Fruit fly (Drosophila melanogaster) whole organism, embryonic: Measurements from ENCODE around the gene CG3740.

Experiments used
- B-H1 ChIP-seq: fragments of 200-800 bp; sonication (Bioruptor generic); IDR thresholded peaks from 3 replicates; pipeline ENCODE4 v1.3.6; 2022; ENCODE audit warnings: missing biosample characterization, missing genetic modification characterization
- CG17385 ChIP-seq: fragments of 200-800 bp; sonication (Bioruptor generic); optimal IDR thresholded peaks from 3 replicates; lab custom pipeline; 2018; ENCODE audit warnings: missing biosample characterization, mild to moderate bottlenecking, missing genetic modification characterization
- CG1832 ChIP-seq: fragments of 200-800 bp; sonication (Bioruptor generic); optimal IDR thresholded peaks from 2 replicates; lab custom pipeline; 2017; ENCODE audit warnings: missing biosample characterization, mild to moderate bottlenecking, missing genetic modification characterization, inconsistent platforms
- CG18599 ChIP-seq: fragments of 200-800 bp; sonication (Bioruptor generic); optimal IDR thresholded peaks from 3 replicates; lab custom pipeline; 2017; ENCODE audit warnings: missing biosample characterization, missing genetic modification characterization, mild to moderate bottlenecking, moderate library complexity, missing genetic modification reagents
- CG18764 ChIP-seq: fragments of 200-800 bp; sonication (Bioruptor generic); optimal IDR thresholded peaks from 3 replicates; lab custom pipeline; 2016; ENCODE audit warnings: missing biosample characterization, missing genetic modification characterization
- CG2116 ChIP-seq: fragments of 200-800 bp; sonication (Bioruptor generic); optimal IDR thresholded peaks from 3 replicates; lab custom pipeline; 2018; ENCODE audit warnings: missing biosample characterization, mild to moderate bottlenecking, missing genetic modification characterization
- CG31388 ChIP-seq: fragments of 200-800 bp; sonication (Bioruptor generic); optimal IDR thresholded peaks from 2 replicates; lab custom pipeline; 2016; ENCODE audit warnings: missing biosample characterization, missing genetic modification characterization
- CG3281 ChIP-seq: fragments of 200-800 bp; sonication (Bioruptor generic); optimal IDR thresholded peaks from 3 replicates; lab custom pipeline; 2017; ENCODE audit warnings: missing biosample characterization, mild to moderate bottlenecking, missing genetic modification characterization
- CG3726 ChIP-seq: fragments of 200-800 bp; sonication (Bioruptor generic); IDR thresholded peaks from 3 replicates; pipeline ENCODE4, ENCODE4 v1.3.6; 2022; ENCODE audit warnings: missing biosample characterization, missing genetic modification characterization
- CG43689 ChIP-seq: fragments of 200-800 bp; sonication (Bioruptor generic); IDR thresholded peaks from 2 replicates; pipeline ENCODE4 v1.3.6; 2022; ENCODE audit warnings: missing biosample characterization, missing genetic modification characterization
- CG6175 ChIP-seq: fragments of 200-800 bp; sonication (Bioruptor generic); IDR thresholded peaks from 3 replicates; pipeline ENCODE4 v1.3.6; 2022; ENCODE audit warnings: missing biosample characterization, missing genetic modification characterization
- CG6689 ChIP-seq: fragments of 200-800 bp; sonication (Bioruptor generic); IDR thresholded peaks from 2 replicates; pipeline ENCODE4 v1.3.6; 2022; ENCODE audit warnings: missing biosample characterization, missing genetic modification characterization
- CG6765 ChIP-seq: fragments of 200-800 bp; sonication (Bioruptor generic); optimal IDR thresholded peaks from 3 replicates; lab custom pipeline; 2017; ENCODE audit warnings: missing biosample characterization, mild to moderate bottlenecking, missing genetic modification characterization
- CG7839 ChIP-seq: fragments of 200-800 bp; sonication (Bioruptor generic); optimal IDR thresholded peaks from 3 replicates; lab custom pipeline; 2018; ENCODE audit warnings: missing biosample characterization, mild to moderate bottlenecking, missing genetic modification characterization, moderate library complexity
- CG8388 ChIP-seq: fragments of 200-800 bp; sonication (Bioruptor generic); optimal IDR thresholded peaks from 2 replicates; lab custom pipeline; 2019; ENCODE audit warnings: missing biosample characterization, mild to moderate bottlenecking, missing genetic modification characterization, moderate library complexity
- Deaf1 ChIP-seq: fragments of 200-800 bp; optimal IDR thresholded peaks from 3 replicates; lab custom pipeline; 2019; ENCODE audit warnings: missing biosample characterization, mild to moderate bottlenecking, missing genetic modification characterization, moderate library complexity
- Doc3 ChIP-seq: fragments of 200-800 bp; sonication (Bioruptor generic); IDR thresholded peaks from 3 replicates; pipeline ENCODE4 v1.3.6; 2022; ENCODE audit warnings: missing biosample characterization, missing genetic modification characterization; ENCODE audit not compliant: partially characterized antibody
- E2f2 ChIP-seq: fragments of 200-800 bp; sonication (Bioruptor generic); IDR thresholded peaks from 2 replicates; pipeline ENCODE4 v1.3.6; 2022; ENCODE audit warnings: missing biosample characterization, missing genetic modification characterization
- HLH54F ChIP-seq: fragments of 200-800 bp; sonication (Bioruptor generic); optimal IDR thresholded peaks from 3 replicates; lab custom pipeline; 2016; ENCODE audit warnings: missing biosample characterization, missing genetic modification characterization
- Hr3 ChIP-seq: fragments of 200-800 bp; sonication (Bioruptor generic); optimal IDR thresholded peaks from 3 replicates; lab custom pipeline; 2016; ENCODE audit warnings: missing biosample characterization, missing genetic modification characterization
- Hr78 ChIP-seq, 2 experiments: fragments of 200-800 bp in 1 of 2; fragments of >200 bp in 1 of 2; sonication (Bioruptor generic) in 1 of 2; optimal IDR thresholded peaks; 2 replicates each; lab custom pipeline; 2017 to 2019; ENCODE audit warnings: missing biosample characterization in 2 of 2, missing genetic modification characterization in 2 of 2, mild to moderate bottlenecking in 1 of 2, moderate library complexity in 1 of 2
- Myb ChIP-seq: fragments of 200-800 bp; sonication (Bioruptor generic); optimal IDR thresholded peaks from 2 replicates; lab custom pipeline; 2016; ENCODE audit warnings: missing biosample characterization, missing genetic modification characterization
- Oli ChIP-seq: fragments of 200-800 bp; sonication (Bioruptor generic); optimal IDR thresholded peaks from 2 replicates; lab custom pipeline; 2018; ENCODE audit warnings: missing biosample characterization, mild to moderate bottlenecking, missing genetic modification characterization, moderate library complexity
- Pdp1 ChIP-seq, 2 experiments: fragments of 200-800 bp; sonication (Bioruptor generic); optimal IDR thresholded peaks; 3 replicates each; lab custom pipeline; 2016; ENCODE audit warnings: missing biosample characterization in 2 of 2, missing genetic modification characterization in 2 of 2, mild to moderate bottlenecking in 1 of 2, moderate library complexity in 1 of 2
- Sry-δ ChIP-seq: fragments of 200-800 bp; sonication (Bioruptor generic); optimal IDR thresholded peaks from 2 replicates; lab custom pipeline; 2016; ENCODE audit warnings: missing biosample characterization, missing genetic modification characterization
- Taf1 ChIP-seq: fragments of 200-800 bp; sonication (Bioruptor generic); IDR thresholded peaks from 2 replicates; pipeline ENCODE4 v1.3.6; 2022; ENCODE audit warnings: missing biosample characterization, missing genetic modification characterization
- Trl ChIP-seq, 3 experiments: fragments of >200 bp in 2 of 3; fragments of 200-800 bp in 1 of 3; sonication (Bioruptor generic) in 1 of 3; optimal IDR thresholded peaks; 2 replicates in 1 of 3; 3 replicates in 2 of 3; lab custom pipeline; 2016 to 2017; ENCODE audit warnings: missing biosample characterization in 1 of 3, missing genetic modification characterization in 1 of 3
- Xrp1 ChIP-seq: fragments of 200-800 bp; sonication (Bioruptor generic); IDR thresholded peaks from 2 replicates; pipeline ENCODE4 v1.3.6; 2022; ENCODE audit warnings: missing biosample characterization, missing genetic modification characterization
- ac ChIP-seq: fragments of 200-800 bp; sonication (Bioruptor generic); optimal IDR thresholded peaks from 3 replicates; lab custom pipeline; 2017; ENCODE audit warnings: missing biosample characterization, mild to moderate bottlenecking, missing genetic modification characterization
- cato ChIP-seq: fragments of 200-800 bp; sonication (Bioruptor generic); optimal IDR thresholded peaks from 2 replicates; lab custom pipeline; 2016; ENCODE audit warnings: missing biosample characterization, missing genetic modification characterization, borderline replicate concordance
- chinmo ChIP-seq: fragments of 200-800 bp; sonication (Bioruptor generic); IDR thresholded peaks from 4 replicates; pipeline ENCODE4 v1.3.6; 2022; ENCODE audit warnings: missing biosample characterization, missing genetic modification characterization; ENCODE audit not compliant: partially characterized antibody
- corto ChIP-seq: fragments of 200-800 bp; sonication (Bioruptor generic); optimal IDR thresholded peaks from 2 replicates; lab custom pipeline; 2016; ENCODE audit warnings: missing biosample characterization, mild to moderate bottlenecking, missing genetic modification characterization, moderate library complexity
- ems ChIP-seq: fragments of 200-800 bp; sonication (Bioruptor generic); optimal IDR thresholded peaks from 3 replicates; lab custom pipeline; 2016; ENCODE audit warnings: missing biosample characterization, missing genetic modification characterization
- ftz-f1 ChIP-seq: fragments of 200-800 bp; sonication (Bioruptor generic); optimal IDR thresholded peaks from 2 replicates; lab custom pipeline; 2016; ENCODE audit warnings: missing biosample characterization, missing genetic modification characterization
- gsb ChIP-seq: fragments of 200-800 bp; sonication (Bioruptor generic); IDR thresholded peaks from 2 replicates; pipeline ENCODE4 v1.3.6; 2022; ENCODE audit warnings: missing biosample characterization, missing genetic modification characterization
- ham ChIP-seq: fragments of 200-800 bp; sonication (Bioruptor generic); IDR thresholded peaks from 2 replicates; pipeline ENCODE4 v1.3.6; 2022; ENCODE audit warnings: missing biosample characterization, missing genetic modification characterization
- kni ChIP-seq: fragments of 200-800 bp; sonication (Bioruptor generic); optimal IDR thresholded peaks from 3 replicates; lab custom pipeline; 2017; ENCODE audit warnings: mild to moderate bottlenecking, missing biosample characterization, missing genetic modification reagents, missing genetic modification characterization
- mirr ChIP-seq: fragments of 200-800 bp; sonication (Bioruptor generic); optimal IDR thresholded peaks from 3 replicates; lab custom pipeline; 2018; ENCODE audit warnings: missing biosample characterization, mild to moderate bottlenecking, missing genetic modification characterization
- nau ChIP-seq: fragments of 200-800 bp; sonication (Bioruptor generic); optimal IDR thresholded peaks from 3 replicates; lab custom pipeline; 2017; ENCODE audit warnings: missing biosample characterization, mild to moderate bottlenecking, missing genetic modification characterization, missing genetic modification reagents
- nerfin-2 ChIP-seq: fragments of 200-800 bp; sonication (Bioruptor generic); IDR thresholded peaks from 2 replicates; pipeline ENCODE4 v1.3.6; 2022; ENCODE audit warnings: missing biosample characterization, missing genetic modification characterization; ENCODE audit not compliant: partially characterized antibody
- peb ChIP-seq: fragments of 200-800 bp; sonication (Bioruptor generic); IDR thresholded peaks from 2 replicates; pipeline ENCODE4 v1.3.6; 2022; ENCODE audit warnings: missing biosample characterization, missing genetic modification characterization
- scrt ChIP-seq: fragments of 200-800 bp; sonication (Bioruptor generic); optimal IDR thresholded peaks from 2 replicates; lab custom pipeline; 2018; ENCODE audit warnings: missing biosample characterization, mild to moderate bottlenecking, missing genetic modification characterization, moderate library complexity
- sisA ChIP-seq: fragments of 200-800 bp; sonication (Bioruptor generic); IDR thresholded peaks from 2 replicates; pipeline ENCODE4 v1.3.6; 2022; ENCODE audit warnings: missing biosample characterization, missing genetic modification characterization
- tin ChIP-seq: fragments of 200-800 bp; sonication (Bioruptor generic); optimal IDR thresholded peaks from 3 replicates; lab custom pipeline; 2016; ENCODE audit warnings: missing biosample characterization, missing genetic modification characterization
- trem ChIP-seq: fragments of 200-800 bp; optimal IDR thresholded peaks from 3 replicates; lab custom pipeline; 2019; ENCODE audit warnings: missing biosample characterization, mild to moderate bottlenecking, missing genetic modification characterization, moderate library complexity
- zfh1 ChIP-seq: fragments of 200-800 bp; sonication (Bioruptor generic); IDR thresholded peaks from 3 replicates; pipeline ENCODE4 v1.3.6; 2022; ENCODE audit warnings: missing biosample characterization, missing genetic modification characterization

CG3740 gene

dm6 chrX:1619699-1620309 lies 49.3 kb downstream of the CG3740 start (continued):
- TF ChIP-seq HLH54F (GFP tag; lab: Kevin White, UChicago), result no peak
- TF ChIP-seq Pdp1 (GFP tag; optimal IDR thresholded peaks at IDR 0.05; lab: Kevin White, UChicago), result no peak
- TF ChIP-seq Oli (tag; lab: Kevin White, UChicago), result no peak
- peak; percentile 7 for TF ChIP-seq CG1832 (GFP tag; lab: Kevin White, UChicago)
- no peak for TF ChIP-seq ems
- no peak for TF ChIP-seq Hr78 (GFP tag; optimal IDR thresholded peaks at IDR 0.05; lab: Kevin White, UChicago)
- no peak for TF ChIP-seq sisA (GFP tag; lab: Robert Waterston, UW)
- peak; percentile 62 for TF ChIP-seq ftz-f1
- TF ChIP-seq Taf1 (GFP tag; lab: Robert Waterston, UW), result no peak
- no peak for TF ChIP-seq kni
- TF ChIP-seq Sry-δ (GFP tag; lab: Kevin White, UChicago), result no peak
- TF ChIP-seq chinmo (GFP tag; lab: Robert Waterston, UW), result 0 out of 4 replicates have a peak, but pooled peaks have one; percentile 39
- TF ChIP-seq tin (GFP tag; lab: Kevin White, UChicago), result no peak
- TF ChIP-seq, all 482 proteins: peak for 7

DNA sequence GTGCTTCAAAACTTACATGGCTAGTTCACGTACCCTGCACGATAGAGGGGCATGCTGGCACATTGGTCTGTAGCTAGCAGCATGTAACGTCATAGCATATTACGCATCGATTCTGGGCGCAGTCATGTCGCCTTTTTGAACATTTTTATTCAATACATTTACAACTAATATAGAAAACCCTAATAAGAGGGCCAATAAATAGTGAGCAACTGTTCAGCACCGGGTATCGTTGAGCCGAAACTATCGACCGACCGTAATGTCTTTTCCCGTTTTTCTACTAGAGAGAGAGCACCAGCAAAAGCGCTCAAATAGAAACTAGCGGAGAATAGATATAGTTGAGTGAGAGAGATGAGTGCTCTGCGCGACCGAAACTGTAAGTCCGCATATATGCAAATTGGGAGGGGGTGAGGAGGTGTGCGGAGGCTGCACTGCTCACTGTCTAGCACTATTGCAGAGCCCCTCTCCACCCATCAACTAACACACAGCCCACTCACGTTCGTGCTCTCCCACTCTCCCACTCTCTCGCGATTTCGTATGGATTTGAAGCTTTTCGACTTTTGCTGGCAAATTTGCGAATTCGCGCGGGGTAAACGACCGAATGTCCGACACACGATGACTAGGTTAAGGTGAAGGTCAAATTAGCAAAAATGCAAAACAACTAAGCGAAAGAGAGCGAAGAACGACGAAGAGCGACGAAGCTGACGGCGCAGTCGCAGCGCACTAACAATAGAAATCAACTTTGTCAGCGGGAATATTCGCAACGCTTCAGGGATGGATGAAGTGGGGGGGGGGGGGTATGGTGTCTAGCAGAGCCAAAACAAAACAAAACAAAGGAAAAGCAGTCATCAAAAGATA lies 50.1 kb downstream of the CG3740 start:
- TF ChIP-seq B-H1 (GFP tag; lab: Robert Waterston, UW) (peak; percentile 78), CG6175 (GFP tag; lab: Robert Waterston, UW) (peak; percentile 57; the same call in 1 of the 3 replicates), CG7839 (tag; lab: Kevin White, UChicago) (peak; percentile 88), peb (peak; percentile 74), CG2116 (GFP tag; lab: Kevin White, UChicago) (peak; percentile 23), E2f2 (GFP tag; lab: Robert Waterston, UW) (peak; percentile 67), CG8388 (GFP tag; lab: Kevin White, UChicago) (peak; percentile 60), scrt (peak; percentile 65), CG43689 (GFP tag; lab: Robert Waterston, UW) (peak; percentile 59; the same call in 1 of the 2 replicates), CG18599 (peak; percentile 81), CG6689 (GFP tag; lab: Robert Waterston, UW) (peak; percentile 84), CG31388 (GFP tag; lab: Kevin White, UChicago) (peak; percentile 52), mirr (GFP tag; lab: Kevin White, UChicago) (peak; percentile 12), cato (GFP tag; lab: Kevin White, UChicago) (peak; percentile 62), Deaf1 (tag; lab: Kevin White, UChicago) (peak; percentile 41), CG17385 (peak; percentile 59), nerfin-2 (no peak), corto (GFP tag; lab: Kevin White, UChicago) (no peak), gsb (peak; percentile 68), Xrp1 (GFP tag; lab: Robert Waterston, UW) (peak; percentile 73), nau (GFP tag; lab: Kevin White, UChicago) (peak; percentile 77), CG3726 (GFP tag; lab: Robert Waterston, UW) (peak; percentile 67; the same call in 2 of the 3 replicates), Hr3 (peak; percentile 82), zfh1 (GFP tag; lab: Robert Waterston, UW) (peak; percentile 73), Myb (GFP tag; lab: Kevin White, UChicago) (peak; percentile 71), trem (tag; lab: Kevin White, UChicago) (peak; percentile 14), CG18764 (GFP tag; lab: Kevin White, UChicago) (peak; percentile 30), ac (no peak), Doc3 (GFP tag; lab: Robert Waterston, UW) (no peak), CG6765 (GFP tag; lab: Kevin White, UChicago) (peak; percentile 9), Trl (optimal IDR thresholded peaks at IDR 0.05; lab: Kevin White, UChicago) (peak; percentile 57 to 73), Trl (GFP tag; optimal IDR thresholded peaks at IDR 0.05; lab: Kevin White, UChicago) (peak; percentile 62), CG3281 (GFP tag; lab: Kevin White, UChicago) (peak; percentile 81), ham (GFP tag; lab: Robert Waterston, UW) (peak; percentile 49; the same call in 1 of the 2 replicates)
